Worm (Caenorhabditis elegans): ENCODE measurements around the gene C50E3.5.

Gene C50E3.5

ce11 chrV:7609698-7610420, 22.1 kb downstream of the C50E3.5 start, which contains the start of the genes folt-3 and clec-214:
folt-3 (minus strand) TSS chrV:7609748.
clec-214 (plus strand) TSS chrV:7610370.
- peak; percentile 25 for TF ChIP-seq nhr-80 (tag; optimal IDR thresholded peaks at IDR 0.05)
- TF ChIP-seq hrde-1 (tag; optimal IDR thresholded peaks at IDR 0.05; ENCODE audit: borderline replicate concordance): no peak

ce11 chrV:7612044-7612443, 24.2 kb downstream of the C50E3.5 start, which contains the start of gene clec-215:
clec-215 (plus strand) TSS chrV:7612344.
- TF ChIP-seq F22D6.2 (tag; optimal IDR thresholded peaks at IDR 0.05) (no peak), D2030.7 (GFP tag; IDR thresholded peaks at IDR 0.05) (no peak), lsl-1 (GFP tag; optimal IDR thresholded peaks at IDR 0.05) (no peak), lag-1 (GFP tag; IDR thresholded peaks at IDR 0.05) (no peak), F55B11.4 (tag; optimal IDR thresholded peaks at IDR 0.05; ENCODE audit: borderline replicate concordance, insufficient read depth) (no peak), him-1 (tag; optimal IDR thresholded peaks at IDR 0.05) (no peak), egl-44 (GFP tag; IDR thresholded peaks at IDR 0.05) (no peak), T07F8.4 (tag; optimal IDR thresholded peaks at IDR 0.05) (no peak), Y79H2A.3 (GFP tag; conservative IDR thresholded peaks at IDR 0.05) (no peak), nhr-90 (tag; optimal IDR thresholded peaks at IDR 0.05) (no peak), C06A6.2 (GFP tag; conservative IDR thresholded peaks at IDR 0.05) (no peak), ets-4 (GFP tag; optimal IDR thresholded peaks at IDR 0.05) (no peak), lir-1 (GFP tag; conservative IDR thresholded peaks at IDR 0.05) (no peak), snpc-4 (GFP tag; optimal IDR thresholded peaks at IDR 0.05) (no peak), snpc-4 (tag; optimal IDR thresholded peaks at IDR 0.05) (no peak), repo-1 (tag; optimal IDR thresholded peaks at IDR 0.05) (no peak), lin-26 (GFP tag; IDR thresholded peaks at IDR 0.05) (no peak), aptf-3 (GFP tag; IDR thresholded peaks at IDR 0.05) (no peak), Y53F4B.3 (GFP tag; IDR thresholded peaks at IDR 0.05) (no peak), somi-1 (GFP tag; optimal IDR thresholded peaks at IDR 0.05) (no peak)

ce11 chrV:7618114-7618513, 30.3 kb downstream of the C50E3.5 start, which contains the start of gene C50E3.15:
C50E3.15 (plus strand) TSS chrV:7618414.
- TF ChIP-seq Y67H2A.10 (GFP tag; conservative IDR thresholded peaks at IDR 0.05): no peak
- TF ChIP-seq F22D6.2 (tag; optimal IDR thresholded peaks at IDR 0.05): no peak
- TF ChIP-seq hsf-1 (GFP tag; IDR thresholded peaks at IDR 0.05): no peak
- TF ChIP-seq hrde-1 (tag; optimal IDR thresholded peaks at IDR 0.05; ENCODE audit: borderline replicate concordance): no peak
- TF ChIP-seq F57C9.4 (tag; optimal IDR thresholded peaks at IDR 0.05): no peak
- no peak for TF ChIP-seq bed-2 (GFP tag; IDR thresholded peaks at IDR 0.05)
- no peak for TF ChIP-seq ztf-3 (GFP tag; optimal IDR thresholded peaks at IDR 0.05)
- no peak for TF ChIP-seq rpc-1 (optimal IDR thresholded peaks at IDR 0.05)
- TF ChIP-seq rpc-1 (tag; optimal IDR thresholded peaks at IDR 0.05): no peak
- TF ChIP-seq nhr-27 (tag; optimal IDR thresholded peaks at IDR 0.05): no peak
- TF ChIP-seq egl-18 (GFP tag; IDR thresholded peaks at IDR 0.05): no peak
- no peak for TF ChIP-seq dpff-1 (tag; optimal IDR thresholded peaks at IDR 0.05)
- TF ChIP-seq unc-130 (GFP tag; optimal IDR thresholded peaks at IDR 0.05): no peak
- no peak for TF ChIP-seq aptf-3 (GFP tag; IDR thresholded peaks at IDR 0.05)
- TF ChIP-seq ztf-22 (GFP tag; optimal IDR thresholded peaks at IDR 0.05): no peak
- TF ChIP-seq F49E8.2 (tag; optimal IDR thresholded peaks at IDR 0.05; ENCODE audit: insufficient read depth): no peak
- TF ChIP-seq cebp-1 (GFP tag; IDR thresholded peaks at IDR 0.05): no peak
- no peak for TF ChIP-seq cebp-1 (tag; optimal IDR thresholded peaks at IDR 0.05)
- TF ChIP-seq F10E7.11 (tag; optimal IDR thresholded peaks at IDR 0.05): no peak
- TF ChIP-seq efl-1 (GFP tag; optimal IDR thresholded peaks at IDR 0.05): no peak

All from whole organism, young adult.